Fruit fly (Drosophila melanogaster) whole organism, prepupa: Measurements from ENCODE around the gene Acp76A.

Experiments used
- Blimp-1 ChIP-seq: fragments of 200-800 bp; sonication (Bioruptor generic); optimal IDR thresholded peaks from 3 replicates; lab custom pipeline; 2017; ENCODE audit warnings: missing biosample characterization, missing genetic modification characterization, mild to moderate bottlenecking, moderate library complexity, missing genetic modification reagents
- CG10631 ChIP-seq: fragments of 200-800 bp; sonication (Bioruptor generic); optimal IDR thresholded peaks from 2 replicates; lab custom pipeline; 2016; ENCODE audit warnings: missing biosample characterization, missing genetic modification characterization
- CG10669 ChIP-seq: fragments of 200-800 bp; sonication (Bioruptor generic); optimal IDR thresholded peaks from 3 replicates; lab custom pipeline; 2018; ENCODE audit warnings: missing biosample characterization, mild to moderate bottlenecking, missing genetic modification characterization, moderate library complexity
- CG11294 ChIP-seq: fragments of 200-800 bp; sonication (Bioruptor generic); IDR thresholded peaks from 2 replicates; pipeline ENCODE4 v1.3.6; 2022; ENCODE audit warnings: missing biosample characterization, missing genetic modification characterization
- CG11762 ChIP-seq: fragments of 200-800 bp; sonication (Bioruptor generic); optimal IDR thresholded peaks from 3 replicates; lab custom pipeline; 2016; ENCODE audit warnings: missing biosample characterization, missing genetic modification characterization; ENCODE audit not compliant: insufficient read depth
- CG11902 ChIP-seq: fragments of 200-800 bp; sonication (Bioruptor generic); optimal IDR thresholded peaks from 3 replicates; lab custom pipeline; 2016; ENCODE audit warnings: missing biosample characterization, missing genetic modification characterization
- CG15336 ChIP-seq: fragments of 200-800 bp; sonication (Bioruptor generic); IDR thresholded peaks from 2 replicates; pipeline ENCODE4 v1.3.6; 2022; ENCODE audit warnings: missing biosample characterization, missing genetic modification characterization
- CG1621 ChIP-seq: fragments of 200-800 bp; sonication (Bioruptor generic); optimal IDR thresholded peaks from 3 replicates; lab custom pipeline; 2018; ENCODE audit warnings: missing biosample characterization, mild to moderate bottlenecking, missing genetic modification characterization
- CG16779 ChIP-seq: fragments of 200-800 bp; sonication (Bioruptor generic); optimal IDR thresholded peaks from 3 replicates; lab custom pipeline; 2017; ENCODE audit warnings: missing biosample characterization, mild to moderate bottlenecking, missing genetic modification characterization
- CG31627 ChIP-seq: fragments of 200-800 bp; sonication (Bioruptor generic); optimal IDR thresholded peaks from 3 replicates; lab custom pipeline; 2016; ENCODE audit warnings: missing biosample characterization, missing genetic modification characterization
- CG32006 ChIP-seq: fragments of 200-800 bp; sonication (Bioruptor generic); optimal IDR thresholded peaks from 3 replicates; lab custom pipeline; 2017; ENCODE audit warnings: missing biosample characterization, mild to moderate bottlenecking, missing genetic modification characterization
- CG34406 ChIP-seq: fragments of 200-800 bp; sonication (Bioruptor generic); optimal IDR thresholded peaks from 3 replicates; lab custom pipeline; 2016; ENCODE audit warnings: missing biosample characterization, missing genetic modification characterization
- CG3919 ChIP-seq: fragments of 200-800 bp; sonication (Bioruptor generic); optimal IDR thresholded peaks from 3 replicates; lab custom pipeline; 2016; ENCODE audit warnings: missing biosample characterization, missing genetic modification characterization
- CG4318 ChIP-seq: fragments of 200-800 bp; sonication (Bioruptor generic); optimal IDR thresholded peaks from 3 replicates; lab custom pipeline; 2017; ENCODE audit warnings: missing biosample characterization, mild to moderate bottlenecking, missing genetic modification characterization
- CG6163 ChIP-seq: fragments of 200-800 bp; sonication (Bioruptor generic); IDR thresholded peaks from 3 replicates; pipeline ENCODE4 v1.3.6; 2022; ENCODE audit warnings: missing biosample characterization, missing genetic modification characterization
- CG6276 ChIP-seq: fragments of 200-800 bp; sonication (Bioruptor generic); optimal IDR thresholded peaks from 2 replicates; lab custom pipeline; 2017; ENCODE audit warnings: missing biosample characterization, mild to moderate bottlenecking, missing genetic modification characterization
- CG6808 ChIP-seq: fragments of 200-800 bp; sonication (Bioruptor generic); optimal IDR thresholded peaks from 3 replicates; lab custom pipeline; 2017; ENCODE audit warnings: missing biosample characterization, missing genetic modification characterization, mild to moderate bottlenecking, moderate library complexity, missing genetic modification reagents
- CG6854 ChIP-seq: fragments of 200-800 bp; sonication (Bioruptor generic); optimal IDR thresholded peaks from 2 replicates; lab custom pipeline; 2017; ENCODE audit warnings: missing biosample characterization, mild to moderate bottlenecking, missing genetic modification characterization
- CG7368 ChIP-seq: fragments of 200-800 bp; sonication (Bioruptor generic); optimal IDR thresholded peaks from 3 replicates; lab custom pipeline; 2016; ENCODE audit warnings: missing biosample characterization, missing genetic modification characterization
- CG8119 ChIP-seq: fragments of 200-800 bp; sonication (Bioruptor generic); IDR thresholded peaks from 3 replicates; pipeline ENCODE4 v1.3.6; 2022; ENCODE audit warnings: missing biosample characterization, missing genetic modification characterization
- CG8319 ChIP-seq: fragments of 200-800 bp; sonication (Bioruptor generic); optimal IDR thresholded peaks from 3 replicates; lab custom pipeline; 2016; ENCODE audit warnings: missing biosample characterization, missing genetic modification characterization
- CG8632 ChIP-seq: fragments of 200-800 bp; sonication (Bioruptor generic); optimal IDR thresholded peaks from 3 replicates; lab custom pipeline; 2016; ENCODE audit warnings: missing biosample characterization, missing genetic modification characterization
- CG9139 ChIP-seq: fragments of 200-800 bp; sonication (Bioruptor generic); optimal IDR thresholded peaks from 3 replicates; lab custom pipeline; 2017; ENCODE audit warnings: missing biosample characterization, mild to moderate bottlenecking, missing genetic modification characterization
- Eip75B ChIP-seq: fragments of 200-800 bp; sonication (Bioruptor generic); optimal IDR thresholded peaks from 3 replicates; lab custom pipeline; 2016; ENCODE audit warnings: missing biosample characterization, missing genetic modification characterization
- Eip78C ChIP-seq: fragments of 200-800 bp; sonication (Bioruptor generic); peaks from one replicate; lab custom pipeline; 2016; ENCODE audit warnings: missing biosample characterization, missing genetic modification characterization
- Eip93F ChIP-seq: fragments of 200-800 bp; sonication (Bioruptor generic); optimal IDR thresholded peaks from 2 replicates; lab custom pipeline; 2016; ENCODE audit warnings: missing biosample characterization, mild to moderate bottlenecking, missing genetic modification characterization
- Ets21C ChIP-seq: fragments of 200-800 bp; sonication (Bioruptor generic); optimal IDR thresholded peaks from 3 replicates; lab custom pipeline; 2016; ENCODE audit warnings: missing biosample characterization, missing genetic modification characterization
- Gug ChIP-seq: fragments of 200-800 bp; sonication (Bioruptor generic); IDR thresholded peaks from 2 replicates; pipeline ENCODE4 v1.3.6; 2022; ENCODE audit warnings: missing biosample characterization, missing genetic modification characterization
- Hr38 ChIP-seq: sonication (Bioruptor generic); optimal IDR thresholded peaks from 2 replicates; lab custom pipeline; 2016; ENCODE audit warnings: missing biosample characterization, missing genetic modification characterization
- Hr39 ChIP-seq: fragments of 200-800 bp; sonication (Bioruptor generic); optimal IDR thresholded peaks from 2 replicates; lab custom pipeline; 2016; ENCODE audit warnings: missing biosample characterization, missing genetic modification characterization
- Hr4 ChIP-seq: fragments of 200-800 bp; sonication (Bioruptor generic); optimal IDR thresholded peaks from 3 replicates; lab custom pipeline; 2016; ENCODE audit warnings: missing biosample characterization, missing genetic modification characterization
- Lpt ChIP-seq: fragments of 200-800 bp; sonication (Bioruptor generic); optimal IDR thresholded peaks from 3 replicates; lab custom pipeline; 2016; ENCODE audit warnings: missing biosample characterization, missing genetic modification characterization
- Met ChIP-seq: fragments of 200-800 bp; sonication (Bioruptor generic); optimal IDR thresholded peaks from 3 replicates; lab custom pipeline; 2016; ENCODE audit warnings: missing biosample characterization, missing genetic modification characterization
- OdsH ChIP-seq: fragments of 200-800 bp; sonication (Bioruptor generic); optimal IDR thresholded peaks from 3 replicates; lab custom pipeline; 2016; ENCODE audit warnings: missing biosample characterization, missing genetic modification characterization
- Smox ChIP-seq: fragments of 200-800 bp; sonication (Bioruptor generic); optimal IDR thresholded peaks from 3 replicates; lab custom pipeline; 2016; ENCODE audit warnings: missing biosample characterization, missing genetic modification characterization
- Sox102F ChIP-seq: fragments of 200-800 bp; sonication (Bioruptor generic); optimal IDR thresholded peaks from 2 replicates; lab custom pipeline; 2016; ENCODE audit warnings: missing biosample characterization, mild to moderate bottlenecking, missing genetic modification characterization
- Sox14 ChIP-seq: fragments of 200-800 bp; sonication (Bioruptor generic); optimal IDR thresholded peaks from 3 replicates; lab custom pipeline; 2016; ENCODE audit warnings: missing biosample characterization, missing genetic modification characterization
- Sox15 ChIP-seq: fragments of 200-800 bp; sonication (Bioruptor generic); optimal IDR thresholded peaks from 3 replicates; lab custom pipeline; 2016; ENCODE audit warnings: missing biosample characterization, missing genetic modification characterization
- achi ChIP-seq: fragments of 200-800 bp; sonication (Bioruptor generic); optimal IDR thresholded peaks from 3 replicates; lab custom pipeline; 2016; ENCODE audit warnings: missing biosample characterization, missing genetic modification characterization
- acj6 ChIP-seq: fragments of 200-800 bp; sonication (Bioruptor generic); optimal IDR thresholded peaks from 3 replicates; lab custom pipeline; 2016; ENCODE audit warnings: missing biosample characterization, missing genetic modification characterization
- cyc ChIP-seq: fragments of 200-800 bp; sonication (Bioruptor generic); optimal IDR thresholded peaks from 3 replicates; lab custom pipeline; 2016; ENCODE audit warnings: missing biosample characterization, missing genetic modification characterization
- dac ChIP-seq: fragments of 200-800 bp; sonication (Bioruptor generic); optimal IDR thresholded peaks from 2 replicates; lab custom pipeline; 2017; ENCODE audit warnings: missing biosample characterization, mild to moderate bottlenecking, missing genetic modification characterization
- dsx ChIP-seq: fragments of 200-800 bp; optimal IDR thresholded peaks from 3 replicates; lab custom pipeline; 2019; ENCODE audit warnings: missing biosample characterization, mild to moderate bottlenecking, missing genetic modification characterization, moderate library complexity; ENCODE audit not compliant: poor library complexity, severe bottlenecking
- eg ChIP-seq: fragments of 200-800 bp; sonication (Bioruptor generic); IDR thresholded peaks from 3 replicates; pipeline ENCODE4 v1.3.6; 2022; ENCODE audit warnings: missing biosample characterization, missing genetic modification characterization
- esn ChIP-seq: fragments of 200-800 bp; sonication (Bioruptor generic); optimal IDR thresholded peaks from 2 replicates; lab custom pipeline; 2016; ENCODE audit warnings: missing biosample characterization, mild to moderate bottlenecking, missing genetic modification characterization, moderate library complexity
- fd59A ChIP-seq: fragments of 200-800 bp; sonication (Bioruptor generic); optimal IDR thresholded peaks from 2 replicates; lab custom pipeline; 2017; ENCODE audit warnings: missing biosample characterization, mild to moderate bottlenecking, missing genetic modification characterization, missing genetic modification reagents
- fd85E ChIP-seq: fragments of 200-800 bp; sonication (Bioruptor generic); optimal IDR thresholded peaks from 3 replicates; lab custom pipeline; 2016; ENCODE audit warnings: missing biosample characterization, missing genetic modification characterization
- fkh ChIP-seq: fragments of 200-800 bp; sonication (Bioruptor generic); optimal IDR thresholded peaks from 3 replicates; lab custom pipeline; 2017; ENCODE audit warnings: missing biosample characterization, mild to moderate bottlenecking, missing genetic modification characterization, moderate library complexity
- net ChIP-seq: fragments of 200-800 bp; sonication (Bioruptor generic); optimal IDR thresholded peaks from 3 replicates; lab custom pipeline; 2016; ENCODE audit warnings: missing biosample characterization, missing genetic modification characterization
- salr ChIP-seq, 2 experiments: fragments of 200-800 bp; sonication (Bioruptor generic); optimal IDR thresholded peaks; 3 replicates each; lab custom pipeline; 2016 to 2018; ENCODE audit warnings: missing biosample characterization in 2 of 2, missing genetic modification characterization in 2 of 2, mild to moderate bottlenecking in 1 of 2
- spab ChIP-seq: fragments of 200-800 bp; sonication (Bioruptor generic); optimal IDR thresholded peaks from 2 replicates; lab custom pipeline; 2017; ENCODE audit warnings: missing biosample characterization, mild to moderate bottlenecking, missing genetic modification characterization, missing genetic modification reagents
- svp ChIP-seq: fragments of 200-800 bp; sonication (Bioruptor generic); peaks from one replicate; lab custom pipeline; 2016; ENCODE audit warnings: missing biosample characterization, missing genetic modification characterization
- vri ChIP-seq: fragments of 200-800 bp; sonication (Bioruptor generic); optimal IDR thresholded peaks from 3 replicates; lab custom pipeline; 2016; ENCODE audit warnings: missing biosample characterization, mild to moderate bottlenecking, missing genetic modification characterization

Gene Acp76A

dm6 chr3L:19011174-19011573 lies 40.7 kb downstream of the Acp76A start:
- no peak for TF ChIP-seq Ets21C
- no peak for TF ChIP-seq vri (GFP tag; lab: Kevin White, UChicago)
- TF ChIP-seq dsx (GFP tag; lab: Kevin White, UChicago), result no peak
- TF ChIP-seq dac (GFP tag; lab: Kevin White, UChicago), result no peak
- TF ChIP-seq Met (GFP tag; lab: Kevin White, UChicago), result peak; percentile 50
- TF ChIP-seq Eip78C (GFP tag; lab: Kevin White, UChicago), result peak; percentile 82
- peak; percentile 78 for TF ChIP-seq CG32006 (GFP tag; lab: Kevin White, UChicago)
- TF ChIP-seq CG1621, result no peak
- no peak for TF ChIP-seq fd85E (GFP tag; lab: Kevin White, UChicago)
- no peak for TF ChIP-seq CG11902 (GFP tag; lab: Kevin White, UChicago)
- TF ChIP-seq CG11762, result no peak
- TF ChIP-seq CG31627 (GFP tag; lab: Kevin White, UChicago), result peak; percentile 3
- peak; percentile 64 for TF ChIP-seq eg
- TF ChIP-seq Sox102F (GFP tag; lab: Kevin White, UChicago), result peak; percentile 40
- peak; percentile 83 for TF ChIP-seq Hr4 (GFP tag; lab: Kevin White, UChicago)
- TF ChIP-seq acj6, result peak; percentile 43
- no peak for TF ChIP-seq Smox (GFP tag; lab: Kevin White, UChicago)
- no peak for TF ChIP-seq Sox15 (GFP tag; lab: Kevin White, UChicago)
- peak; percentile 51 for TF ChIP-seq Sox14 (GFP tag; lab: Kevin White, UChicago)
- TF ChIP-seq CG4318 (GFP tag; lab: Kevin White, UChicago), result peak; percentile 45
- peak; percentile 49 for TF ChIP-seq OdsH (GFP tag; lab: Kevin White, UChicago)
- no peak for TF ChIP-seq Hr38 (GFP tag; lab: Kevin White, UChicago)
- TF ChIP-seq net, result peak; percentile 30
- TF ChIP-seq CG8319 (GFP tag; lab: Kevin White, UChicago), result no peak
- TF ChIP-seq CG6854 (GFP tag; lab: Kevin White, UChicago), result no peak
- TF ChIP-seq Lpt (GFP tag; lab: Kevin White, UChicago), result peak; percentile 64
- TF ChIP-seq CG3919 (GFP tag; lab: Kevin White, UChicago), result peak; percentile 54
- TF ChIP-seq CG7368, result no peak
- TF ChIP-seq CG10669 (GFP tag; lab: Kevin White, UChicago), result no peak
- peak; percentile 30 for TF ChIP-seq CG8632
- peak; percentile 10 for TF ChIP-seq CG10631 (GFP tag; lab: Kevin White, UChicago)
- TF ChIP-seq cyc, result peak; percentile 10
- TF ChIP-seq Hr39 (GFP tag; lab: Kevin White, UChicago), result no peak
- TF ChIP-seq CG8119 (GFP tag; lab: Robert Waterston, UW), result peak; percentile 83
- TF ChIP-seq Eip93F (GFP tag; lab: Kevin White, UChicago), result no peak
- TF ChIP-seq achi (GFP tag; lab: Kevin White, UChicago), result peak; percentile 40
- 0 out of 2 replicates have a peak, but pooled peaks have one; percentile 25 for TF ChIP-seq Gug (GFP tag; lab: Robert Waterston, UW)
- peak; percentile 46; the same call in 2 of the 3 replicates for TF ChIP-seq CG6163 (GFP tag; lab: Robert Waterston, UW)
- TF ChIP-seq CG16779 (tag; lab: Kevin White, UChicago), result no peak
- TF ChIP-seq CG11294 (GFP tag; lab: Robert Waterston, UW), result 0 out of 2 replicates have a peak, but pooled peaks have one; percentile 11
- TF ChIP-seq CG6808 (GFP tag; lab: Kevin White, UChicago), result no peak
- no peak for TF ChIP-seq CG9139
- TF ChIP-seq fd59A (GFP tag; lab: Kevin White, UChicago), result no peak
- TF ChIP-seq spab (GFP tag; lab: Kevin White, UChicago), result no peak
- TF ChIP-seq fkh (GFP tag; lab: Kevin White, UChicago), result no peak
- peak; percentile 57 for TF ChIP-seq esn (GFP tag; lab: Kevin White, UChicago)
- peak; percentile 1 for TF ChIP-seq CG34406 (GFP tag; lab: Kevin White, UChicago)
- TF ChIP-seq CG15336 (GFP tag; lab: Robert Waterston, UW), result peak; percentile 81
- peak in 1 of 2 experiments; percentile 44 for TF ChIP-seq salr (GFP tag; optimal IDR thresholded peaks at IDR 0.05; lab: Kevin White, UChicago)
- no peak for TF ChIP-seq Eip75B (GFP tag; lab: Kevin White, UChicago)
- no peak for TF ChIP-seq svp (GFP tag; lab: Kevin White, UChicago)
- no peak for TF ChIP-seq Blimp-1 (GFP tag; lab: Kevin White, UChicago)
- peak; percentile 48 for TF ChIP-seq CG6276 (GFP tag; lab: Kevin White, UChicago)
